Worm (Caenorhabditis elegans) whole organism, L4 larva: ENCODE measurements around the gene sre-54.

Experiments
- ceh-82 ChIP-seq: sonication (generic microtip); optimal IDR thresholded peaks from 2 replicates; lab custom pipeline; 2017; ENCODE audit warnings: missing biosample characterization, missing genetic modification characterization
- fos-1 ChIP-seq: fragments of 150-350 bp; optimal IDR thresholded peaks from 2 replicates; lab custom pipeline; 2014; ENCODE audit warnings: missing biosample characterization, missing genetic modification characterization
- hmg-1.1 ChIP-seq: fragments of 200-800 bp; sonication (Bioruptor generic); IDR thresholded peaks from 2 replicates; pipeline ENCODE4 v1.3.6; 2022; ENCODE audit warnings: missing genetic modification reagents, missing genetic modification characterization, missing compliant biosample characterization
- lin-13 ChIP-seq: fragments of 150-350 bp; optimal IDR thresholded peaks from 2 replicates; lab custom pipeline; 2014; ENCODE audit warnings: missing biosample characterization, missing genetic modification reagents, missing genetic modification characterization
- madf-5 ChIP-seq, 2 experiments: fragments of 200-800 bp; sonication (Bioruptor generic); IDR thresholded peaks; 2 replicates each; pipeline ENCODE4 v1.3.6; 2022; ENCODE audit warnings: missing compliant biosample characterization in 2 of 2, missing genetic modification characterization in 2 of 2
- mes-2 ChIP-seq: sonication (generic microtip); optimal IDR thresholded peaks from 2 replicates; lab custom pipeline; 2016; ENCODE audit warnings: missing genotype, mild to moderate bottlenecking, missing genetic modification characterization, missing compliant biosample characterization; ENCODE audit not compliant: poor library complexity, severe bottlenecking
- nhr-42 ChIP-seq: fragments of 200-800 bp; sonication (Bioruptor generic); IDR thresholded peaks from 2 replicates; pipeline ENCODE4 v1.3.6; 2022; ENCODE audit warnings: missing genetic modification characterization, missing compliant biosample characterization
- skn-1 ChIP-seq: fragments of 150-350 bp; optimal IDR thresholded peaks from 2 replicates; lab custom pipeline; 2014; ENCODE audit warnings: missing biosample characterization, missing genetic modification characterization
- snpc-1.2 ChIP-seq: fragments of 200-800 bp; sonication (Bioruptor generic); IDR thresholded peaks from 2 replicates; pipeline ENCODE4 v1.3.6; 2022; ENCODE audit warnings: missing genetic modification reagents, missing genetic modification characterization, missing compliant biosample characterization

DNA sequence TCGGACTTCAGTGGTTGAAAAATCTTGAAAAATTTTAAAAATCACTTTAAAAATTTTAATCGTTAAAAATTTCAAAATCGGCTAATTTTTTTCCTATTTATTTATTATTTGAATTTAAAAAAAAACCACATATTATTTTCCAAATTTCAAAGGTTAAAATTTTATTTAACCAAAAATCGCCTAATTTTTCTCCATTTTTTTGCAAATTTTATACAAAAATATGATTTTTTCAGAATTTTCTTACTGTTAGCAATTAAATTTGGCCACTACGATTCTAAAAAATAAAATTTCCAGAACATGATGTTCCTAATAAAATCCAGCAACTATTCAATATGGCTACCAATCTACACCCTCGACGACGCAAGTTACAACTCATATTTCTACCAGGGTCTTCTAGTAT, at the start of gene sre-54:
- TF ChIP-seq snpc-1.2 (no peak), fos-1 (tag; lab: Kevin White, UChicago) (no peak), lin-13 (no peak), nhr-42 (GFP tag; lab: Robert Waterston, UW) (no peak), hmg-1.1 (GFP tag; lab: Robert Waterston, UW) (no peak), ceh-82 (tag; lab: Kevin White, UChicago) (no peak), mes-2 (tag; lab: Kevin White, UChicago) (no peak), madf-5 (GFP tag; IDR thresholded peaks at IDR 0.05; lab: Robert Waterston, UW) (no peak), skn-1 (no peak)
